Worm (Caenorhabditis elegans): ENCODE data around the gene ppfr-4.

DNA sequence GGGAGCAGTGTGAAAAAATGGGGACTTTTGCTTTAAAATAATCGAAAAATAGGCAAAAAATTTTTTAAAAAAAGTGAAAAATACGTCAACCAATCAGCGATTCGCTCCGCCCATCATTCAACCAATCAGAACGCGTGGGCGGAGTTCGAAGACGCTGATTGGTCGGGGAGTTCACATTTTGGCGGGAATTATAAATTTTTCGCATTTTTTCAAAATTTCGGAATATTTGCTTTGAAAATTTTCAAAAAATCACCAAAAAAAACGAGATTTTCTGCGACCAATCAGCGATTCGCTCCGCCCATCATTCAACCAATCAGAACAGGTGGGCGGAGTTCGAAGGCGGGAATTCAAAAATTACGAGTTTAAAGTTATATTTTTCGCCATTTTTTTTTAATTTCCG is 47.3 kb upstream of the ppfr-4 start:
- TF ChIP-seq lin-35 (GFP tag; optimal IDR thresholded peaks at IDR 0.05): no peak
- TF ChIP-seq Y53F4B.3 (GFP tag; IDR thresholded peaks at IDR 0.05): no peak
- TF ChIP-seq fkh-3 (tag; optimal IDR thresholded peaks at IDR 0.05): no peak
- TF ChIP-seq let-607 (tag; optimal IDR thresholded peaks at IDR 0.05): no peak
- no peak for TF ChIP-seq K12H6.12 (tag; optimal IDR thresholded peaks at IDR 0.05)
- TF ChIP-seq pha-4 (tag; optimal IDR thresholded peaks at IDR 0.05): no peak
- TF ChIP-seq madf-6 (GFP tag; IDR thresholded peaks at IDR 0.05): 0 out of 2 replicates have a peak, but pooled peaks have one; percentile 26
- no peak for TF ChIP-seq rpc-1 (optimal IDR thresholded peaks at IDR 0.05)
- no peak for TF ChIP-seq rpc-1 (tag; optimal IDR thresholded peaks at IDR 0.05)
